ENCODE assay signal across 1 fruit fly cellular context in the genomic region with DNA sequence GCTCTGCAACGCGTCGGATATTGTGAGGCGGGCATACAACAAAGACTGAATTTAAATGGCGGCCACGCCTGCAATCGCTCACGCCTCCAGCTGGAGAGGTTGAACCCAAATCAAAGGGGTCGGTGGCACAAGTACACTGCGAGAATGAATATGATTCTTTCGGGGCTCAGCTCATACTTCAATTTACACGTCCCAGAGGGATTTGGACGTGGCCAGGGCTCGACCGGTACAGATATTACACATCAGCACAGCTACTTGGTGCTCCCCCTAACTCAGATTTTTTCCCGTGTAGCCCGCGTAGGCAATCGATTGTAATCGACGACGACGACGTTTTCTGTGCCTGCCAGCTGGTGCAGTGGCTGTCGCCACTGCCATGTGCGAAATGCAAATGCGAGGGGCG.
TF ChIP-seq lines count a peak whose summit lies in the region.

No protein-coding gene starts in this region.

TF ChIP-seq in whole organism, embryonic, 481 proteins besides CTCF, POLR2A, EP300 and RAD21 (continued from another document and continues in another):
- no peak for TF ChIP-seq fru (optimal IDR thresholded peaks at IDR 0.05; lab: Kevin White, UChicago)
- peak; percentile 55 for TF ChIP-seq CG7556 (GFP tag; optimal IDR thresholded peaks at IDR 0.05; lab: Kevin White, UChicago)
- no peak for TF ChIP-seq CG30020 (tag; optimal IDR thresholded peaks at IDR 0.05; lab: Kevin White, UChicago)
- TF ChIP-seq CG3847 (GFP tag; IDR thresholded peaks at IDR 0.05; lab: Robert Waterston, UW) = peak; percentile 80
- peak; percentile 59 for TF ChIP-seq BtbVII (GFP tag; optimal IDR thresholded peaks at IDR 0.05; lab: Kevin White, UChicago)
- TF ChIP-seq Dek (tag; optimal IDR thresholded peaks at IDR 0.05; lab: Kevin White, UChicago) = peak; percentile 44
- no peak for TF ChIP-seq eve (GFP tag; optimal IDR thresholded peaks at IDR 0.05; lab: Kevin White, UChicago)
- no peak for TF ChIP-seq vfl (GFP tag; optimal IDR thresholded peaks at IDR 0.05; lab: Kevin White, UChicago)
- peak; percentile 82 for TF ChIP-seq CG5245 (GFP tag; optimal IDR thresholded peaks at IDR 0.05; lab: Kevin White, UChicago)
- TF ChIP-seq Bteb2 (GFP tag; optimal IDR thresholded peaks at IDR 0.05; lab: Kevin White, UChicago) = peak; percentile 32
- TF ChIP-seq CG12155 (GFP tag; optimal IDR thresholded peaks at IDR 0.05; lab: Kevin White, UChicago) = peak; percentile 48
- TF ChIP-seq chif (GFP tag; optimal IDR thresholded peaks at IDR 0.05; lab: Kevin White, UChicago) = peak; percentile 57 to 78
- no peak for TF ChIP-seq Doc3 (GFP tag; IDR thresholded peaks at IDR 0.05; lab: Robert Waterston, UW; ENCODE audit: partially characterized antibody)
- TF ChIP-seq CG11696 (GFP tag; IDR thresholded peaks at IDR 0.05; lab: Robert Waterston, UW) = peak; percentile 61
- TF ChIP-seq CG17802 (tag; optimal IDR thresholded peaks at IDR 0.05; lab: Kevin White, UChicago) = peak; percentile 45
- TF ChIP-seq ATbp (GFP tag; optimal IDR thresholded peaks at IDR 0.05; lab: Kevin White, UChicago) = peak; percentile 87
- no peak for TF ChIP-seq Poxn (GFP tag; IDR thresholded peaks at IDR 0.05; lab: Robert Waterston, UW)
- TF ChIP-seq Sox100B (GFP tag; optimal IDR thresholded peaks at IDR 0.05; lab: Kevin White, UChicago) = peak; percentile 68
- no peak for TF ChIP-seq hkb (optimal IDR thresholded peaks at IDR 0.05; lab: Kevin White, UChicago)
- peak; percentile 92 for TF ChIP-seq hkb (GFP tag; IDR thresholded peaks at IDR 0.05; lab: Robert Waterston, UW)
- peak; percentile 48 for TF ChIP-seq HmgD (GFP tag; optimal IDR thresholded peaks at IDR 0.05; lab: Kevin White, UChicago)
- peak; percentile 6 for TF ChIP-seq CG4617 (GFP tag; optimal IDR thresholded peaks at IDR 0.05; lab: Kevin White, UChicago; ENCODE audit: borderline replicate concordance)
- TF ChIP-seq tll (GFP tag; optimal IDR thresholded peaks at IDR 0.05; lab: Kevin White, UChicago) = no peak
- no peak for TF ChIP-seq zf30C (GFP tag; optimal IDR thresholded peaks at IDR 0.05; lab: Kevin White, UChicago)
- peak; percentile 60 for TF ChIP-seq CG18764 (GFP tag; optimal IDR thresholded peaks at IDR 0.05; lab: Kevin White, UChicago)
- peak; percentile 91 for TF ChIP-seq Mrtf (GFP tag; IDR thresholded peaks at IDR 0.05; lab: Robert Waterston, UW)
- TF ChIP-seq Hr78 (GFP tag; optimal IDR thresholded peaks at IDR 0.05; lab: Kevin White, UChicago) = peak in 1 of 2 experiments; percentile 78
- peak; percentile 81 for TF ChIP-seq fd96Cb (tag; optimal IDR thresholded peaks at IDR 0.05; lab: Kevin White, UChicago)
- TF ChIP-seq gcm2 (GFP tag; optimal IDR thresholded peaks at IDR 0.05; lab: Kevin White, UChicago) = peak; percentile 69
- TF ChIP-seq grau (tag; optimal IDR thresholded peaks at IDR 0.05; lab: Kevin White, UChicago) = peak; percentile 70
- TF ChIP-seq CG5180 (GFP tag; optimal IDR thresholded peaks at IDR 0.05; lab: Kevin White, UChicago) = peak; percentile 68
- peak; percentile 73 for TF ChIP-seq CG12219 (GFP tag; optimal IDR thresholded peaks at IDR 0.05; lab: Kevin White, UChicago)
- TF ChIP-seq Max (GFP tag; optimal IDR thresholded peaks at IDR 0.05; lab: Kevin White, UChicago) = peak; percentile 40
- peak; percentile 76 for TF ChIP-seq CG12071 (GFP tag; optimal IDR thresholded peaks at IDR 0.05; lab: Kevin White, UChicago)
- TF ChIP-seq tgo (GFP tag; IDR thresholded peaks at IDR 0.05; lab: Robert Waterston, UW) = peak; percentile 90
- TF ChIP-seq wdn (GFP tag; IDR thresholded peaks at IDR 0.05; lab: Robert Waterston, UW) = peak; percentile 69
- TF ChIP-seq gsb (GFP tag; IDR thresholded peaks at IDR 0.05; lab: Robert Waterston, UW) = peak; percentile 74
- peak; percentile 27 for TF ChIP-seq CG12236 (GFP tag; optimal IDR thresholded peaks at IDR 0.05; lab: Kevin White, UChicago)
- peak; percentile 94 for TF ChIP-seq Ptx1 (GFP tag; IDR thresholded peaks at IDR 0.05; lab: Robert Waterston, UW)
- TF ChIP-seq CG3726 (GFP tag; IDR thresholded peaks at IDR 0.05; lab: Robert Waterston, UW) = peak; percentile 80; the same call in 2 of the 3 replicates
- peak; percentile 91 for TF ChIP-seq sisA (GFP tag; IDR thresholded peaks at IDR 0.05; lab: Robert Waterston, UW)
- peak; percentile 70 for TF ChIP-seq Hr3 (GFP tag; optimal IDR thresholded peaks at IDR 0.05; lab: Kevin White, UChicago)
- TF ChIP-seq CG17612 (GFP tag; IDR thresholded peaks at IDR 0.05; lab: Robert Waterston, UW) = peak; percentile 69; the same call in 1 of the 2 replicates
- TF ChIP-seq lab (GFP tag; optimal IDR thresholded peaks at IDR 0.05; lab: Kevin White, UChicago) = peak; percentile 82
- peak; percentile 58 to 86 for TF ChIP-seq dpn (GFP tag; optimal IDR thresholded peaks at IDR 0.05; lab: Kevin White, UChicago)
- TF ChIP-seq CG10267 (tag; optimal IDR thresholded peaks at IDR 0.05; lab: Kevin White, UChicago) = peak; percentile 26
- peak; percentile 40 for TF ChIP-seq Sry-δ (GFP tag; optimal IDR thresholded peaks at IDR 0.05; lab: Kevin White, UChicago)
- no peak for TF ChIP-seq CG12391 (tag; optimal IDR thresholded peaks at IDR 0.05; lab: Kevin White, UChicago)
- TF ChIP-seq zen (tag; optimal IDR thresholded peaks at IDR 0.05; lab: Kevin White, UChicago) = peak; percentile 35
- no peak for TF ChIP-seq lbe (GFP tag; optimal IDR thresholded peaks at IDR 0.05; lab: Kevin White, UChicago)
- TF ChIP-seq CG10147 (GFP tag; optimal IDR thresholded peaks at IDR 0.05; lab: Kevin White, UChicago) = no peak
- TF ChIP-seq CG16813 (GFP tag; IDR thresholded peaks at IDR 0.05; lab: Robert Waterston, UW; ENCODE audit: partially characterized antibody) = no peak
- TF ChIP-seq crp (GFP tag; optimal IDR thresholded peaks at IDR 0.05; lab: Kevin White, UChicago) = peak in 1 of 2 experiments; percentile 25
- peak; percentile 82 for TF ChIP-seq CG11093 (GFP tag; IDR thresholded peaks at IDR 0.05; lab: Robert Waterston, UW)
- no peak for TF ChIP-seq luna (GFP tag; optimal IDR thresholded peaks at IDR 0.05; lab: Kevin White, UChicago)
- peak; percentile 73 for TF ChIP-seq CG33213 (GFP tag; optimal IDR thresholded peaks at IDR 0.05; lab: Kevin White, UChicago)
- no peak for TF ChIP-seq Lpt (GFP tag; optimal IDR thresholded peaks at IDR 0.05; lab: Kevin White, UChicago)
- TF ChIP-seq Tbp (GFP tag; optimal IDR thresholded peaks at IDR 0.05; lab: Kevin White, UChicago) = no peak
- TF ChIP-seq maf-S (GFP tag; optimal IDR thresholded peaks at IDR 0.05; lab: Kevin White, UChicago) = peak; percentile 46
- peak; percentile 76 for TF ChIP-seq pum (GFP tag; optimal IDR thresholded peaks at IDR 0.05; lab: Kevin White, UChicago)
- TF ChIP-seq CG43689 (GFP tag; IDR thresholded peaks at IDR 0.05; lab: Robert Waterston, UW) = peak; percentile 70
- TF ChIP-seq Fer3 (tag; optimal IDR thresholded peaks at IDR 0.05; lab: Kevin White, UChicago) = peak; percentile 64
- TF ChIP-seq Sin3A (optimal IDR thresholded peaks at IDR 0.05; lab: Kevin White, UChicago) = no peak
- TF ChIP-seq CG18262 (tag; optimal IDR thresholded peaks at IDR 0.05; lab: Kevin White, UChicago) = peak; percentile 71
- TF ChIP-seq lov (optimal IDR thresholded peaks at IDR 0.05; lab: Kevin White, UChicago) = no peak
- TF ChIP-seq lov (GFP tag; IDR thresholded peaks at IDR 0.05; lab: Robert Waterston, UW) = peak; percentile 86
- TF ChIP-seq CG14014 (GFP tag; IDR thresholded peaks at IDR 0.05; lab: Robert Waterston, UW) = peak; percentile 86
- no peak for TF ChIP-seq tna (GFP tag; IDR thresholded peaks at IDR 0.05; lab: Robert Waterston, UW; ENCODE audit: partially characterized antibody)
- peak; percentile 47 for TF ChIP-seq NK7.1 (GFP tag; optimal IDR thresholded peaks at IDR 0.05; lab: Kevin White, UChicago)
- TF ChIP-seq Drgx (GFP tag; IDR thresholded peaks at IDR 0.05; lab: Robert Waterston, UW) = peak; percentile 94
- TF ChIP-seq CG10959 (GFP tag; IDR thresholded peaks at IDR 0.05; lab: Robert Waterston, UW) = peak; percentile 74
- TF ChIP-seq B-H1 (GFP tag; IDR thresholded peaks at IDR 0.05; lab: Robert Waterston, UW) = peak; percentile 85
- TF ChIP-seq Oaz (GFP tag; IDR thresholded peaks at IDR 0.05; lab: Robert Waterston, UW) = peak; percentile 71
- peak; percentile 77 for TF ChIP-seq phol (tag; optimal IDR thresholded peaks at IDR 0.05; lab: Kevin White, UChicago)
- peak; percentile 60 for TF ChIP-seq Camta (GFP tag; optimal IDR thresholded peaks at IDR 0.05; lab: Kevin White, UChicago)
- peak; percentile 74 for TF ChIP-seq bab2 (GFP tag; optimal IDR thresholded peaks at IDR 0.05; lab: Kevin White, UChicago)
- TF ChIP-seq Dfd (GFP tag; optimal IDR thresholded peaks at IDR 0.05; lab: Kevin White, UChicago) = no peak
- TF ChIP-seq CG4360 (GFP tag; IDR thresholded peaks at IDR 0.05; lab: Robert Waterston, UW) = peak; percentile 68
- peak; percentile 54 for TF ChIP-seq fd3F (GFP tag; optimal IDR thresholded peaks at IDR 0.05; lab: Kevin White, UChicago)
- peak; percentile 61 for TF ChIP-seq CG18619 (GFP tag; optimal IDR thresholded peaks at IDR 0.05; lab: Kevin White, UChicago)
- TF ChIP-seq Adf1 (GFP tag; IDR thresholded peaks at IDR 0.05; lab: Robert Waterston, UW) = peak; percentile 36; the same call in 1 of the 2 replicates
- no peak for TF ChIP-seq prd (optimal IDR thresholded peaks at IDR 0.05; lab: Kevin White, UChicago)
- TF ChIP-seq prd (GFP tag; IDR thresholded peaks at IDR 0.05; lab: Robert Waterston, UW) = peak; percentile 93
- TF ChIP-seq CG10321 (GFP tag; IDR thresholded peaks at IDR 0.05; lab: Robert Waterston, UW) = peak; percentile 66
- peak; percentile 32 for TF ChIP-seq crc (GFP tag; optimal IDR thresholded peaks at IDR 0.05; lab: Kevin White, UChicago)
- TF ChIP-seq Abd-B (GFP tag; optimal IDR thresholded peaks at IDR 0.05; lab: Kevin White, UChicago) = peak; percentile 78
- TF ChIP-seq CG6765 (GFP tag; optimal IDR thresholded peaks at IDR 0.05; lab: Kevin White, UChicago) = no peak
- TF ChIP-seq CG6175 (GFP tag; IDR thresholded peaks at IDR 0.05; lab: Robert Waterston, UW) = peak; percentile 83
- TF ChIP-seq CG12299 (tag; optimal IDR thresholded peaks at IDR 0.05; lab: Kevin White, UChicago) = no peak
- no peak for TF ChIP-seq sd (tag; optimal IDR thresholded peaks at IDR 0.05; lab: Kevin White, UChicago)
- peak; percentile 46 for TF ChIP-seq CG1792 (GFP tag; optimal IDR thresholded peaks at IDR 0.05; lab: Kevin White, UChicago)
- peak; percentile 66 for TF ChIP-seq shn (GFP tag; optimal IDR thresholded peaks at IDR 0.05; lab: Kevin White, UChicago)
- no peak for TF ChIP-seq stwl (tag; optimal IDR thresholded peaks at IDR 0.05; lab: Kevin White, UChicago)
- TF ChIP-seq CG11560 (tag; IDR thresholded peaks at IDR 0.05; lab: Robert Waterston, UW) = peak; percentile 68; the same call in 2 of the 3 replicates
- no peak for TF ChIP-seq Bgb (GFP tag; IDR thresholded peaks at IDR 0.05; lab: Robert Waterston, UW; ENCODE audit: partially characterized antibody)
- TF ChIP-seq nmo (GFP tag; optimal IDR thresholded peaks at IDR 0.05; lab: Kevin White, UChicago) = peak; percentile 80
- peak; percentile 76 for TF ChIP-seq CG12659 (GFP tag; optimal IDR thresholded peaks at IDR 0.05; lab: Kevin White, UChicago)
- peak; percentile 57 for TF ChIP-seq grn (GFP tag; optimal IDR thresholded peaks at IDR 0.05; lab: Kevin White, UChicago)
- TF ChIP-seq Aef1 (GFP tag; IDR thresholded peaks at IDR 0.05; lab: Robert Waterston, UW) = peak; percentile 90
- no peak for TF ChIP-seq CG6854 (GFP tag; optimal IDR thresholded peaks at IDR 0.05; lab: Kevin White, UChicago)
- peak; percentile 84 for TF ChIP-seq ara (GFP tag; IDR thresholded peaks at IDR 0.05; lab: Robert Waterston, UW)
- TF ChIP-seq E2f2 (GFP tag; IDR thresholded peaks at IDR 0.05; lab: Robert Waterston, UW) = peak; percentile 52
- TF ChIP-seq slou (GFP tag; optimal IDR thresholded peaks at IDR 0.05; lab: Kevin White, UChicago) = peak; percentile 35
- TF ChIP-seq chn (GFP tag; optimal IDR thresholded peaks at IDR 0.05; lab: Kevin White, UChicago) = peak; percentile 71
- peak; percentile 31 for TF ChIP-seq trem (tag; optimal IDR thresholded peaks at IDR 0.05; lab: Kevin White, UChicago)
- TF ChIP-seq TFAM (GFP tag; optimal IDR thresholded peaks at IDR 0.05; lab: Kevin White, UChicago) = peak; percentile 14
- TF ChIP-seq MESR4 (GFP tag; optimal IDR thresholded peaks at IDR 0.05; lab: Kevin White, UChicago) = no peak
- TF ChIP-seq CG2120 (GFP tag; optimal IDR thresholded peaks at IDR 0.05; lab: Kevin White, UChicago) = peak; percentile 60
- peak; percentile 77 for TF ChIP-seq CG14050 (GFP tag; IDR thresholded peaks at IDR 0.05; lab: Robert Waterston, UW)
- TF ChIP-seq Chrac-16 (GFP tag; optimal IDR thresholded peaks at IDR 0.05; lab: Kevin White, UChicago) = peak; percentile 59
- peak; percentile 16 for TF ChIP-seq Hey (tag; optimal IDR thresholded peaks at IDR 0.05; lab: Kevin White, UChicago)
- TF ChIP-seq zfh1 (GFP tag; IDR thresholded peaks at IDR 0.05; lab: Robert Waterston, UW) = peak; percentile 93
- TF ChIP-seq CG10209 (GFP tag; optimal IDR thresholded peaks at IDR 0.05; lab: Kevin White, UChicago) = peak; percentile 72
- no peak for TF ChIP-seq Opbp (GFP tag; IDR thresholded peaks at IDR 0.05; lab: Robert Waterston, UW; ENCODE audit: partially characterized antibody)
- TF ChIP-seq HLHmδ (GFP tag; optimal IDR thresholded peaks at IDR 0.05; lab: Kevin White, UChicago) = no peak
- TF ChIP-seq eyg (GFP tag; optimal IDR thresholded peaks at IDR 0.05; lab: Kevin White, UChicago) = peak; percentile 40
- no peak for TF ChIP-seq Ravus (GFP tag; IDR thresholded peaks at IDR 0.05; lab: Robert Waterston, UW)
- TF ChIP-seq kni (GFP tag; optimal IDR thresholded peaks at IDR 0.05; lab: Kevin White, UChicago) = peak; percentile 48
- peak; percentile 76 for TF ChIP-seq pb (GFP tag; optimal IDR thresholded peaks at IDR 0.05; lab: Kevin White, UChicago)
- TF ChIP-seq CG4730 (GFP tag; IDR thresholded peaks at IDR 0.05; lab: Robert Waterston, UW) = peak; percentile 75
- peak; percentile 32 for TF ChIP-seq Vsx1 (GFP tag; optimal IDR thresholded peaks at IDR 0.05; lab: Kevin White, UChicago)
- TF ChIP-seq CG15479 (GFP tag; optimal IDR thresholded peaks at IDR 0.05; lab: Kevin White, UChicago) = no peak
- peak; percentile 83 for TF ChIP-seq CG11247 (GFP tag; IDR thresholded peaks at IDR 0.05; lab: Robert Waterston, UW)
- peak; percentile 79 for TF ChIP-seq nom (GFP tag; optimal IDR thresholded peaks at IDR 0.05; lab: Kevin White, UChicago)
- peak; percentile 56 for TF ChIP-seq kah (GFP tag; optimal IDR thresholded peaks at IDR 0.05; lab: Kevin White, UChicago)
- peak; percentile 65 for TF ChIP-seq CG7786 (GFP tag; optimal IDR thresholded peaks at IDR 0.05; lab: Kevin White, UChicago)
- TF ChIP-seq mirr (GFP tag; optimal IDR thresholded peaks at IDR 0.05; lab: Kevin White, UChicago) = peak; percentile 29
- no peak for TF ChIP-seq BEAF-32 (GFP tag; optimal IDR thresholded peaks at IDR 0.05; lab: Kevin White, UChicago)
